Worm (Caenorhabditis elegans) whole organism, L1 larva: ENCODE data around the gene F26G1.3.

Experiments
- C34B4.2 ChIP-seq: sonication (generic microtip); optimal IDR thresholded peaks from 2 replicates; lab custom pipeline; 2017; ENCODE audit warnings: mild to moderate bottlenecking, missing genetic modification characterization, missing compliant biosample characterization
- aha-1 ChIP-seq: fragments of 150-350 bp; optimal IDR thresholded peaks from 2 replicates; lab custom pipeline; 2014; ENCODE audit warnings: missing biosample characterization, missing genetic modification characterization
- aly-2 ChIP-seq: fragments of 150-350 bp; optimal IDR thresholded peaks from 2 replicates; lab custom pipeline; 2014; ENCODE audit warnings: missing biosample characterization, missing genetic modification characterization
- ama-1 ChIP-seq: fragments of 150-350 bp; optimal IDR thresholded peaks from 2 replicates; lab custom pipeline; 2014
- ces-1 ChIP-seq: fragments of 150-350 bp; optimal IDR thresholded peaks from 2 replicates; lab custom pipeline; 2014; ENCODE audit warnings: missing biosample characterization, missing genetic modification reagents, missing genetic modification characterization
- hlh-17 ChIP-seq: fragments of 200-800 bp; sonication (Bioruptor generic); optimal IDR thresholded peaks from 2 replicates; lab custom pipeline; 2018; ENCODE audit warnings: missing genetic modification characterization, mild to moderate bottlenecking, missing compliant biosample characterization, moderate library complexity, borderline replicate concordance
- nhr-11 ChIP-seq: fragments of 150-350 bp; optimal IDR thresholded peaks from 2 replicates; lab custom pipeline; 2014; ENCODE audit warnings: missing biosample characterization, missing genetic modification characterization
- nhr-77 ChIP-seq: fragments of 150-350 bp; optimal IDR thresholded peaks from 2 replicates; lab custom pipeline; 2014; ENCODE audit warnings: missing biosample characterization, missing genetic modification characterization
- nhr-90 ChIP-seq: sonication (generic microtip); optimal IDR thresholded peaks from 2 replicates; lab custom pipeline; 2016; ENCODE audit warnings: mild to moderate bottlenecking, missing genetic modification characterization, missing compliant biosample characterization; ENCODE audit not compliant: poor library complexity
- skn-1 ChIP-seq: fragments of 150-350 bp; optimal IDR thresholded peaks from 2 replicates; lab custom pipeline; 2014; ENCODE audit warnings: missing biosample characterization, missing genetic modification characterization

ce11 chrII:4755654-4756053 is 2.9 kb upstream of the F26G1.3 start:
- TF ChIP-seq ces-1 (GFP tag; lab: Kevin White, UChicago) (no peak), C34B4.2 (tag; lab: Kevin White, UChicago) (no peak), aly-2 (tag; lab: Kevin White, UChicago) (no peak), nhr-77 (no peak), aha-1 (tag; lab: Kevin White, UChicago) (no peak), hlh-17 (GFP tag; lab: Kevin White, UChicago) (no peak), nhr-11 (tag; lab: Kevin White, UChicago) (no peak), ama-1 (lab: Kevin White, UChicago) (no peak), skn-1 (tag; lab: Kevin White, UChicago) (no peak), nhr-90 (tag; lab: Kevin White, UChicago) (no peak)
